Fruit fly (Drosophila melanogaster) Kc167 (cell line): Measurements from ENCODE around the gene Wdr24.

Experiments used
- Myc ChIP-seq: fragments of >200 bp; optimal IDR thresholded peaks from 2 replicates; lab custom pipeline; 2017; ENCODE audit warnings: missing external identifiers
- h ChIP-seq: fragments of >200 bp; optimal IDR thresholded peaks from 3 replicates; lab custom pipeline; 2018; ENCODE audit warnings: missing external identifiers
- ttk ChIP-seq: sonication (Bioruptor generic); optimal IDR thresholded peaks from 2 replicates; lab custom pipeline; 2017; ENCODE audit warnings: missing external identifiers

- TF ChIP-seq Myc (lab: Kevin White, UChicago) (no peak), h (no peak), ttk (lab: Kevin White, UChicago) (no peak)
These were observed 27.4 kb downstream of the Wdr24 start for dm6 chr3R:29717519-29717918.
